Worm (Caenorhabditis elegans) whole organism, L2 larva: ENCODE data around the gene T10G3.2.

Experiments used
- elt-3 ChIP-seq: sonication (generic microtip); optimal IDR thresholded peaks from 2 replicates; lab custom pipeline; 2017; ENCODE audit warnings: missing biosample characterization, missing genetic modification characterization
- nhr-10 ChIP-seq: sonication (generic microtip); optimal IDR thresholded peaks from 2 replicates; lab custom pipeline; 2017; ENCODE audit warnings: missing biosample characterization, missing genetic modification characterization
- snpc-4 ChIP-seq: fragments of 150-350 bp; optimal IDR thresholded peaks from 2 replicates; lab custom pipeline; 2014; ENCODE audit warnings: missing biosample characterization, missing genetic modification characterization
- unc-55 ChIP-seq: fragments of 150-350 bp; sonication (generic microtip); optimal IDR thresholded peaks from 3 replicates; lab custom pipeline; 2014; ENCODE audit warnings: missing biosample characterization, missing genetic modification reagents, missing genetic modification characterization
- zag-1 ChIP-seq: fragments of 150-350 bp; optimal IDR thresholded peaks from 2 replicates; lab custom pipeline; 2014; ENCODE audit warnings: missing biosample characterization, missing genetic modification characterization
- ztf-4 ChIP-seq: fragments of 150-350 bp; optimal IDR thresholded peaks from 2 replicates; lab custom pipeline; 2014; ENCODE audit warnings: missing biosample characterization, missing genetic modification characterization

ce11 chrV:13484339-13484738 is 4.7 kb upstream of the T10G3.2 start, which contains the start of gene T10G3.4:
- TF ChIP-seq zag-1 (tag; lab: Kevin White, UChicago), result no peak
- no peak for TF ChIP-seq snpc-4
- TF ChIP-seq elt-3 (tag; lab: Kevin White, UChicago), result no peak
- TF ChIP-seq nhr-10, result no peak
- TF ChIP-seq unc-55, result no peak
- no peak for TF ChIP-seq ztf-4 (tag; lab: Kevin White, UChicago)
